Worm (Caenorhabditis elegans) whole organism, L4 larva: ENCODE data around the gene T26H5.4.

Source experiments
- R02D3.7 ChIP-seq: fragments of 150-350 bp; sonication (generic microtip); optimal IDR thresholded peaks from 3 replicates; lab custom pipeline; 2014; ENCODE audit warnings: missing biosample characterization, missing genetic modification characterization
- ceh-82 ChIP-seq: sonication (generic microtip); optimal IDR thresholded peaks from 2 replicates; lab custom pipeline; 2017; ENCODE audit warnings: missing biosample characterization, missing genetic modification characterization
- ctbp-1 ChIP-seq: fragments of 200-800 bp; sonication (Bioruptor generic); IDR thresholded peaks from 2 replicates; pipeline ENCODE4 v1.3.6; 2022; ENCODE audit warnings: missing genetic modification reagents, missing genetic modification characterization, missing compliant biosample characterization
- dpl-1 ChIP-seq: fragments of 150-350 bp; optimal IDR thresholded peaks from 2 replicates; lab custom pipeline; 2014; ENCODE audit warnings: missing biosample characterization, missing genetic modification reagents, missing genetic modification characterization
- lin-15B ChIP-seq: fragments of 150-350 bp; sonication (generic microtip); optimal IDR thresholded peaks from 3 replicates; lab custom pipeline; 2014; ENCODE audit warnings: missing biosample characterization, missing genetic modification characterization
- madf-5 ChIP-seq, 2 experiments: fragments of 200-800 bp; sonication (Bioruptor generic); IDR thresholded peaks; 2 replicates each; pipeline ENCODE4 v1.3.6; 2022; ENCODE audit warnings: missing compliant biosample characterization in 2 of 2, missing genetic modification characterization in 2 of 2
- nhr-77 ChIP-seq: fragments of 150-350 bp; optimal IDR thresholded peaks from 2 replicates; lab custom pipeline; 2014; ENCODE audit warnings: missing biosample characterization, missing genetic modification characterization
- pha-4 ChIP-seq, 2 experiments: fragments of 150-350 bp in 1 of 2; fragments of 200-800 bp in 1 of 2; sonication (Bioruptor generic) in 1 of 2; IDR thresholded peaks in 1 of 2; optimal IDR thresholded peaks in 1 of 2; 2 replicates each; pipeline versions ENCODE4 v1.3.6 to Lab custom; 2014 to 2022; ENCODE audit warnings: missing genetic modification characterization in 2 of 2, missing genetic modification reagents in 2 of 2, missing biosample characterization in 1 of 2, missing compliant biosample characterization in 1 of 2
- skn-1 ChIP-seq: fragments of 150-350 bp; optimal IDR thresholded peaks from 2 replicates; lab custom pipeline; 2014; ENCODE audit warnings: missing biosample characterization, missing genetic modification characterization

DNA sequence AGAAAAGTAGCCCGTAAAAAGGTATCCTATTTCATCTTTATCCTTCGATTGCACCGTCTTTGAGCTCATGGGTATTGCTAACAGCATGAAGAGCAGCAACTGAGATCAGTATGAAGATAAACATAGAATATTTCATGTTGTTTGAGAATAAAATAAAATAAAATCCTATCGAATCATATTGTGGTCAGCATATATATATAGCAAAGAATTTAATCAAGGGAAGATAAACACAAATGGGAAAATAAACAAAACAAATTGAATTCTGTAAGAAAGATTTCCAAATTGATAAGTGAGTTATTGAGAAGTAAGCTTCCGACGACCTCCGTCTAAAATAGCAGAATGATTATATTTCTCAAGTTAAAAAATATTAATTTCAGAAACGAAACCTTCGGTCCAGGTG lies 4.8 kb downstream of the T26H5.4 start, which contains the start of gene T26H5.10:
- TF ChIP-seq ceh-82 (tag; lab: Kevin White, UChicago) (no peak), dpl-1 (GFP tag; lab: Kevin White, UChicago) (no peak), R02D3.7 (tag; lab: Kevin White, UChicago) (no peak), madf-5 (GFP tag; IDR thresholded peaks at IDR 0.05; lab: Robert Waterston, UW) (no peak), lin-15B (tag; lab: Kevin White, UChicago) (no peak), pha-4 (GFP tag; IDR thresholded peaks at IDR 0.05; lab: Robert Waterston, UW) (no peak), pha-4 (tag; optimal IDR thresholded peaks at IDR 0.05; lab: Kevin White, UChicago) (no peak), ctbp-1 (no peak), skn-1 (tag; lab: Kevin White, UChicago) (no peak), nhr-77 (tag; lab: Kevin White, UChicago) (no peak)
